Fruit fly (Drosophila melanogaster) Kc167 (cell line): ENCODE data around the gene CG16779.

ENCODE experiments used
- Myc ChIP-seq: fragments of >200 bp; optimal IDR thresholded peaks from 2 replicates; lab custom pipeline; 2017; ENCODE audit warnings: missing external identifiers
- Sin3A ChIP-seq: fragments of >200 bp; optimal IDR thresholded peaks from 2 replicates; lab custom pipeline; 2018; ENCODE audit warnings: missing external identifiers
- h ChIP-seq: fragments of >200 bp; optimal IDR thresholded peaks from 3 replicates; lab custom pipeline; 2018; ENCODE audit warnings: missing external identifiers
- insv ChIP-seq: fragments of >200 bp; optimal IDR thresholded peaks from 3 replicates; lab custom pipeline; 2018; ENCODE audit warnings: missing external identifiers
- psq ChIP-seq: fragments of >200 bp; optimal IDR thresholded peaks from 2 replicates; lab custom pipeline; 2017; ENCODE audit warnings: missing external identifiers
- ttk ChIP-seq: sonication (Bioruptor generic); optimal IDR thresholded peaks from 2 replicates; lab custom pipeline; 2017; ENCODE audit warnings: missing external identifiers

Gene CG16779

dm6 chr3R:9428988-9429387 is 64.5 kb downstream of the CG16779 start:
- no peak for TF ChIP-seq ttk (lab: Kevin White, UChicago)
- TF ChIP-seq Myc (lab: Kevin White, UChicago): no peak
- TF ChIP-seq h: no peak
- TF ChIP-seq insv: no peak
- TF ChIP-seq psq: no peak
- no peak for TF ChIP-seq Sin3A (lab: Kevin White, UChicago)

DNA sequence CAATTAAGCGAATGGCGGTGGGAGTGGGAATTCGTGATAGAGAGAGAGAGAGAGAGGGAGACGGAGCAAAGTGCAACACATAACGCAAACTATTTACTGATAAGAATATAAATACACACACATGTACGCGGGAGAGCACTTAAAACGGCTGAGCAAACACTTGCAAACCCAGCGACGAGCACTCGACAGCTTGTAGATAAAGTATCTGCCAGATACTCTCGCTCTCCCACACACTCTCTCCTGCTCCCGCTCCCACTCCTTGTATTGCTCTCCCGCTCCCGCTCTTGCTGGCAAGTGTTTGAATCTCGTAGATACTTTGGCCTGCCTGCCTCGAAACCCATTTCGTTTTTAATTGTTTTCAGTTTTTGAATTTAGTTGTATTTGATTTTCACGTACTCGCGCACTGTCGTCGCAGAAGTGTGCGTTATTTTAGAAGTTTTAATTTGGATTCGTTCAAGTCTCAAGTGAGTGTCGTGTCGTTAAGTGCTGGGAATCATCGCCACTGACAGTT is 65.2 kb downstream of the CG16779 start:
- TF ChIP-seq Sin3A (lab: Kevin White, UChicago) (no peak), insv (no peak), ttk (lab: Kevin White, UChicago) (no peak), h (no peak), psq (no peak), Myc (lab: Kevin White, UChicago) (no peak)

DNA sequence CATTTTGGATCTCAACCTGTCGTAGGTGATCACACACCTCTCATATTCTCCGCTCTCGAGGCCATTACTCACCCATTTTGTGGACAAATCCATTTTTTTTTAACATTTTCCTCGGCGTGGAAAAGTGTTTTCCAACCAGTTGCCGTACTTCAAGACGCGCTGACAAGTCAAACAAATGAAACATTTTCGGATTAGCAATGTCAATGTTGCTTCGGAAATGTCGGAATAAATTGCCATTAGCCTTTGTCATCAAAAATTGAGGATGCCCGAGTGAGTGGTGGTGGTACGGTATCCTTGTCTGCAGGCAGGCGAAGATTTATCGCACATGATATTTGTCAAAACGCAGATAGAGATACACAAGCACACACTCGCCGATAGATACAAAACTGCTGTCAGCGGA is 66.1 kb downstream of the CG16779 start:
- TF ChIP-seq Sin3A (lab: Kevin White, UChicago): no peak
- TF ChIP-seq ttk (lab: Kevin White, UChicago): no peak
- no peak for TF ChIP-seq h
- no peak for TF ChIP-seq Myc (lab: Kevin White, UChicago)
- no peak for TF ChIP-seq psq
- TF ChIP-seq insv: no peak

dm6 chr3R:9424061-9424665 is 69.3 kb downstream of the CG16779 start:
- TF ChIP-seq insv: no peak
- TF ChIP-seq ttk (lab: Kevin White, UChicago): no peak
- TF ChIP-seq Myc (lab: Kevin White, UChicago): no peak
- TF ChIP-seq psq: no peak
- no peak for TF ChIP-seq h
- TF ChIP-seq Sin3A (lab: Kevin White, UChicago): no peak

DNA sequence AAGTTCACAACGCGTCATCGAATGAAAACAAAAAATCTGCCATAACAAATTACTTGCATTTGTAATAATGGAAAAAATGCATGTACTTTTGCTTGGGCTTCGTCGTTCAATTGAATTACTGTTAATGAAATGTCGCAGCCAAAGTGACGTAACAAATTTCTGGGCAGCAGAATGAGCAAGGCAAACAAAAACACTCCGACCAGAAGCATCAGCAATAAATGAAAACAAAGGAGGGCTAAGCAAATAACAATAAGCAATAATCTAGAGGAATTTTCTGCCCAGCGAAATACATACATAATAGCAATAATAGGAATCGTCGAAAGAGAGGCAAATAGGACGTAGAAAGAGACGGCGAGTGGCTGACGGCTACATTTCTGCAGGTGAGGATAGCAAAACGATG is 71.1 kb downstream of the CG16779 start:
- no peak for TF ChIP-seq ttk (lab: Kevin White, UChicago)
- TF ChIP-seq Sin3A (lab: Kevin White, UChicago): no peak
- TF ChIP-seq psq: no peak
- no peak for TF ChIP-seq insv
- no peak for TF ChIP-seq Myc (lab: Kevin White, UChicago)
- no peak for TF ChIP-seq h

DNA sequence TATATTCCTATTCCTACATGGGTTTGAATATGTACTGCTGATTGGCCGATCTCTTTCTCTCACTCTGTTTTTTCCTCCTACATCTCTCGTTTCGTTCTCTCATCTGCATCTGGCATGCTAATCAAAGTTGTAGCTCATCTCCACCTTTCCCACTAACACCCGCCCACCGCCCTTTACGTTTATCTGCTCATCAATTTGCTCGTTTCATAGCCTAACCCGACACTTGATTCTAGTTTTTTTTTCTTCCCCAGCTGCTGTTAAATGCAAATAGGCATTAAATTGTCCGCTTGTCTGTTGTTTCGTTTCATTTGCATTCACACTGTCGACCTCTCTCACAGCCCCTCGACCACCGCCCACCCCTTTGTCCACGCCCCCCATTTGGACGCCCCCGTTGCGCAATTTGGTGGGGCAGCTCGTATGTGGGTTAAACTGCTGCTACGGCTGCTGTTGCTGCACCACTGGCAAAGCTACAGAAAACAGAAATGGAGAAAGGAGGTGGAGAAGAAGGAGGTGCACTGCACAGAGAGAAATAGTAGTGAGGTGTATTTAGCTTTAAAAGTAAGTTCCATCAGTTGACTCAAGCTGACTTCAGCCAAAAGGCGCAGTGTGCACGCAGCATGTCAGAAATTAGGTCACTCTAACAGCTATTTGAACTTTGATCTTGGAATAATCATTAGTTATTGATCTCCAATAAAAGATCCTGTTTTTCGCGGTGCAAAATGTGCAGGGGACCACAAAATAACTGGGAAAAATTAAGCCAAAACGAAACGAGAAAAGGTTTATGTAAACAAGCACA is 72.8 kb downstream of the CG16779 start:
- TF ChIP-seq ttk (lab: Kevin White, UChicago): no peak
- TF ChIP-seq Sin3A (lab: Kevin White, UChicago): no peak
- no peak for TF ChIP-seq psq
- TF ChIP-seq insv: no peak
- TF ChIP-seq h: no peak
- no peak for TF ChIP-seq Myc (lab: Kevin White, UChicago)

DNA sequence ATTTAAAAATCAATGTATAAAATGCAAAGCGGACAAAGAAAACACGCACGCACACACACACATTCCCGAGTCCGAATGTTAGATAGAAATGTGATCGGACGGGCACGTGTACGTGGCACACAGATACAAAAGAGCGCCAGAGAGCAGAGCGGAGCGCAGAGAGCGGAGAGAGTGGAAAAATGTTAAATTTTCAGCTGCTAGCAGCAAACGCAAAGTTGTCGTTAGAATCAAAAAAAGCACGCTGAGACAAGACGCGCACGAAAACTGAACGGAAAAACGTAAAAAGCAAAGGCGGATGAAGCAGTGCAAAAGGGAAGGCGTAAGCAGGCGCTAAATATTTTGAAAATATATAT is 74.2 kb downstream of the CG16779 start:
- TF ChIP-seq insv: no peak
- no peak for TF ChIP-seq Sin3A (lab: Kevin White, UChicago)
- TF ChIP-seq h: no peak
- no peak for TF ChIP-seq psq
- no peak for TF ChIP-seq Myc (lab: Kevin White, UChicago)
- TF ChIP-seq ttk (lab: Kevin White, UChicago): no peak

DNA sequence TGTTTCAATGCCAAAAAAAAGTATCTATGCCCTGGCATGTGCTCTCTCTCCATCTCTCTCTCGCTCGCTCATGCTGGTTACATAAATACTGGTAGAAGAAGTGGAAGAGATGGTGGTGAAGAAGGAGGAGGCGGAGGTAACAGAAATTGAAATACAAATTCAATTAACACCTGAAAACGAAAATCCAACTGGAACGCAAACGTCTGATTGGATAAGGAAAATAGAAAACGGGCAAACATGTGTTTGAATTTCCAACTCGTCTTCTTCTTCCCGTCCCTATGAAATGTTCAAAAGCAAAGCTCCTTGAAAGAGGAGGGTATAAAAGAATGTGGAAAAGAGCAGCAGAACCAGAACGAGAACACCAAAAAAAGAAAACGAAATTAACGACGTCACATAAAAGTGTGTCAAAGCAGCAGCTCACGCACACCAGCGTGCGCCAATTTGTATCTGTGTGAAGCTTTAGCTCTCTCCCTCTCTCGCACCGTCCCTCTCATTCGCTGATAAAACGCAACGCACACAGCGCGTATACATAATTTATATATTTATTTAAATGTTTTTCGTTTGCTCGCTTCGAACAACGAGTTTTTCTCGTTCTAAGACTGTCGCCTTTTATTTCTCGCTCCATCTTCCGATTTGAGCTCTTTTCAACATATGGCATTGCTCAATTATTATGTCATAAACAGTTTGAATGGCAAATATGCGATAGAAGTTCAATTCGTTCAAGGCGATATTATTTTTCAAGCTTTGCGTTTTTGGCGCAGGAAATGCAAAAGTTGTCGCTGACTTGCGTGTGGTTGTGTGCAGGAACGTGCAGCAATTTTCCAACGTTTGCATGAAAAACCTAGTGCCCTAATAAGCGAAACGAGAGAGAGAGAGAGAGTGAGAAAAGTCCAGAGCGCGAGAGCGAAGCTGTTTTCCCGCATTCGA is 74.8 kb downstream of the CG16779 start:
- TF ChIP-seq ttk (lab: Kevin White, UChicago): no peak
- no peak for TF ChIP-seq insv
- no peak for TF ChIP-seq h
- TF ChIP-seq Myc (lab: Kevin White, UChicago): no peak
- no peak for TF ChIP-seq psq
- no peak for TF ChIP-seq Sin3A (lab: Kevin White, UChicago)

DNA sequence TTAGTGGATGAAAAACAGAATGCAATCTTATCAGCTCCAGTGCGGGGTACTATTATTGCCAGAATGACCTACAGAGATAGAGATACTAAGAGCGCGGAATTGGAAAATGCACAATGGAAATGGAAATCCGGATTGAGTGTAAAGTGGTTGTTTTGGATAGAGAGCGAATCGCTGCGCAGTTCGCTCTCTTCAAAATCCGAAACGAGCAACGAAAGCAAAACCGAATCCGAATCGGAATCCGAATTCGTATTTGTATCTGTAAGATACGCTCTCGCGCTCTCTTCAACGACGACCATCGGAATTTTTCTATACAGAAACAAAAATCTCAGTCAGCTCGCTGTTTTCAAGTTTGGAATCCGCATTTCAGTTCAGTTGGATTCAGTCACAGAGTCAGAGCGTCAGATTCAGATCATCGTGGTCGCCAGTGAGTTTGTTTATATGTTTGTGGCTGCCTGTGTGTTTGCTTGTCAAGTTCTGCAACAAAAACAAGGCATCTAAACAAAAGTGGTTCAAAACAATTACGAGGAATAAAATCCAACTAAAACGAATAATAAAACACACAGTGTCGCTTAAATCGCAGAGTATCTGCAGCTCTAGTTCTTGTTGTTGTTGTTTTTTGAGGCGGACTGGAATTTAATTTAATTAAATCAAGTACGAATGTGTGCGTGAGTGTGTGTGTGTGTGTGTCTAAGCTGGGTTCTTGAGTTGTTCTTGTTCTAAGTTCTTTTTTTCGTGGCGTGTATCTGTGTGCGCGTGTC is 75.7 kb downstream of the CG16779 start, which contains the start of gene ps:
ps (plus strand) TSS at position 364 of the 758 bp plus-strand sequence.
- TF ChIP-seq Myc (lab: Kevin White, UChicago) (no peak), psq (no peak), Sin3A (lab: Kevin White, UChicago) (no peak), ttk (lab: Kevin White, UChicago) (no peak), insv (no peak), h (no peak)

dm6 chr3R:9416951-9417350 is 76.5 kb downstream of the CG16779 start:
- no peak for TF ChIP-seq Sin3A (lab: Kevin White, UChicago)

dm6 chr3R:9411928-9412640 is 81.4 kb downstream of the CG16779 start, which contains the start of the genes Task7 and alpha-Man-IIa:
Gene Task7 (minus strand): TSS chr3R:9412293.
Gene alpha-Man-IIa (plus strand): TSS chr3R:9412548.
- no peak for TF ChIP-seq insv
- TF ChIP-seq ttk (lab: Kevin White, UChicago): no peak
- TF ChIP-seq h: no peak
- no peak for TF ChIP-seq Sin3A (lab: Kevin White, UChicago)
- no peak for TF ChIP-seq Myc (lab: Kevin White, UChicago)
- TF ChIP-seq psq: no peak
